Fruit fly (Drosophila melanogaster): Measurements from ENCODE around the gene CG32533.
A peak's percentile ranks its signal among the peaks of the same experiment; 100 is the strongest.

dm6 chrX:19505334-19506185 is 26.3 kb upstream of the CG32533 start:
- TF ChIP-seq h (optimal IDR thresholded peaks at IDR 0.05), result no peak
- TF ChIP-seq Sin3A (optimal IDR thresholded peaks at IDR 0.05), result no peak
- TF ChIP-seq psq (optimal IDR thresholded peaks at IDR 0.05), result peak; percentile 34
